Worm (Caenorhabditis elegans) whole organism, midembryonic: Measurements from ENCODE around the gene R07E3.4.

Experiments
- T22C8.4 ChIP-seq: fragments of 200-800 bp; sonication (Bioruptor generic); IDR thresholded peaks from 2 replicates; pipeline ENCODE4 v1.3.6; 2022; ENCODE audit warnings: missing genetic modification characterization, missing compliant biosample characterization
- cog-1 ChIP-seq: sonication (generic microtip); optimal IDR thresholded peaks from 2 replicates; lab custom pipeline; 2016; ENCODE audit warnings: missing genetic modification characterization, missing compliant biosample characterization
- flt-1 ChIP-seq: fragments of 200-800 bp; sonication (Bioruptor generic); IDR thresholded peaks from 2 replicates; pipeline ENCODE4 v1.3.6; 2022; ENCODE audit warnings: missing genetic modification characterization, missing compliant biosample characterization
- klf-2 ChIP-seq: fragments of 200-800 bp; sonication (Bioruptor generic); conservative IDR thresholded peaks from 2 replicates; pipeline ENCODE4 v1.3.6; 2022; ENCODE audit warnings: missing genetic modification reagents, missing genetic modification characterization, missing compliant biosample characterization
- med-1 ChIP-seq: sonication (generic microtip); optimal IDR thresholded peaks from 2 replicates; lab custom pipeline; 2017; ENCODE audit warnings: missing genetic modification characterization, mild to moderate bottlenecking, missing compliant biosample characterization, antibody characterized with exemption, missing genetic modification reagents; ENCODE audit not compliant: insufficient read depth
- ref-1 ChIP-seq: fragments of 200-800 bp; sonication (Bioruptor generic); conservative IDR thresholded peaks from 2 replicates; pipeline ENCODE4 v1.3.6; 2022; ENCODE audit warnings: missing genetic modification reagents, missing genetic modification characterization, missing compliant biosample characterization
- tab-1 ChIP-seq: fragments of 200-800 bp; sonication (Bioruptor generic); IDR thresholded peaks from 2 replicates; pipeline ENCODE4 v1.3.6; 2022; ENCODE audit warnings: missing genetic modification characterization, missing compliant biosample characterization
- ztf-23 ChIP-seq: fragments of 200-800 bp; sonication (Bioruptor generic); IDR thresholded peaks from 2 replicates; pipeline ENCODE4 v1.3.6; 2022; ENCODE audit warnings: missing genetic modification reagents, missing genetic modification characterization, missing compliant biosample characterization
- ztf-29 ChIP-seq: fragments of 200-800 bp; sonication (Bioruptor generic); IDR thresholded peaks from 2 replicates; pipeline ENCODE4 v1.3.6; 2022; ENCODE audit warnings: missing genetic modification reagents, missing genetic modification characterization, missing compliant biosample characterization

ce11 chrX:10297410-10297809, 35.7 kb downstream of the R07E3.4 start:
- no peak for TF ChIP-seq ztf-29
- TF ChIP-seq cog-1 (tag; lab: Kevin White, UChicago), result no peak
- no peak for TF ChIP-seq med-1 (GFP tag; lab: Kevin White, UChicago)
- no peak for TF ChIP-seq flt-1
- no peak for TF ChIP-seq klf-2 (GFP tag; lab: Robert Waterston, UW)
- TF ChIP-seq T22C8.4, result no peak
- TF ChIP-seq tab-1 (GFP tag; lab: Robert Waterston, UW), result no peak
- no peak for TF ChIP-seq ztf-23 (GFP tag; lab: Robert Waterston, UW)
- TF ChIP-seq ref-1 (GFP tag; lab: Robert Waterston, UW), result no peak
